Fruit fly (Drosophila melanogaster): Measurements from ENCODE around the gene yata.

yata gene

DNA sequence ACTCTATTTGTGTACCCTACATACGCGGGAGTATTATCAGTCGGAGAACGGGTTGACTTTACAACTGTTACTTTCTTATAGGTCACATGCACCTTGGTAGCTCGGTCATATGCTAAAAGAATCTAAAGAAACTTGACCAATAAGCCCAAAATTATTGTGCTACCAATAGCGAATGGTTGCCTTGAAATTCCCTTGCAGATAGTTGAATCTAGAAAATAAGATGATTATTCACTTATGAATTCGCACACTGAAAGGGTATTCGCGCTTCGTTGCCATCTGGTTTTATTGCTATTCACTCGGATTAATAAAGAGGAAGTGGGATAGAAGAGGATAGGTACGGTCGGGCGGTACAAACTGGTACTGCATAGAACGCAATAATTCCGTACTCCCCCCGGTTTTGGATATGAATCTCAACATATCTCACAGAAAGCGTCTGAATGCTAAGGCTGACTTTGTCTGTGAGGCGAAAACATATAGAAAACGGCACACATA, 24.9 kb downstream of the yata start (continued):
- TF ChIP-seq org-1 (GFP tag; optimal IDR thresholded peaks at IDR 0.05) (peak; percentile 48), sim (GFP tag; IDR thresholded peaks at IDR 0.05) (no peak), CG12104 (GFP tag; optimal IDR thresholded peaks at IDR 0.05) (peak; percentile 64)

dm6 chr3R:29774360-29775193, 25.6 kb downstream of the yata start:
- TF ChIP-seq CG14441 (GFP tag; IDR thresholded peaks at IDR 0.05), result no peak
- no peak for TF ChIP-seq Xbp1 (GFP tag; optimal IDR thresholded peaks at IDR 0.05)
- no peak for TF ChIP-seq peb (GFP tag; IDR thresholded peaks at IDR 0.05)
- TF ChIP-seq mam (GFP tag; optimal IDR thresholded peaks at IDR 0.05), result no peak
- TF ChIP-seq klu (GFP tag; IDR thresholded peaks at IDR 0.05), result no peak
- no peak for TF ChIP-seq CG2116 (GFP tag; optimal IDR thresholded peaks at IDR 0.05)
- no peak for TF ChIP-seq CG8281 (tag; optimal IDR thresholded peaks at IDR 0.05)
- no peak for TF ChIP-seq nau (GFP tag; optimal IDR thresholded peaks at IDR 0.05)
- no peak for TF ChIP-seq CG12155 (GFP tag; optimal IDR thresholded peaks at IDR 0.05)
- TF ChIP-seq Abd-B (GFP tag; optimal IDR thresholded peaks at IDR 0.05), result no peak
- TF ChIP-seq CG9727 (GFP tag; optimal IDR thresholded peaks at IDR 0.05), result no peak
- TF ChIP-seq kah (GFP tag; optimal IDR thresholded peaks at IDR 0.05), result peak; percentile 20
- TF ChIP-seq z (GFP tag; IDR thresholded peaks at IDR 0.05), result peak; percentile 98
- peak; percentile 46 for TF ChIP-seq kni (GFP tag; optimal IDR thresholded peaks at IDR 0.05)
- TF ChIP-seq CG17568 (GFP tag; optimal IDR thresholded peaks at IDR 0.05), result no peak
- TF ChIP-seq CkIIα-i1 (GFP tag; IDR thresholded peaks at IDR 0.05), result no peak
- TF ChIP-seq CG17361 (GFP tag; IDR thresholded peaks at IDR 0.05), result no peak
- TF ChIP-seq tgo (GFP tag; IDR thresholded peaks at IDR 0.05), result no peak
- no peak; the same call in 2 of the 3 replicates for TF ChIP-seq HLH4C (GFP tag; IDR thresholded peaks at IDR 0.05; ENCODE audit: partially characterized antibody)
- no peak for TF ChIP-seq ERR (GFP tag; optimal IDR thresholded peaks at IDR 0.05)
- no peak for TF ChIP-seq ind (GFP tag; optimal IDR thresholded peaks at IDR 0.05)
- TF ChIP-seq grn (GFP tag; optimal IDR thresholded peaks at IDR 0.05), result no peak
- TF ChIP-seq slbo (GFP tag; IDR thresholded peaks at IDR 0.05), result no peak
- TF ChIP-seq Ets97D (GFP tag; optimal IDR thresholded peaks at IDR 0.05), result no peak
- no peak for TF ChIP-seq ftz-f1 (GFP tag; optimal IDR thresholded peaks at IDR 0.05)
- TF ChIP-seq bigmax (GFP tag; optimal IDR thresholded peaks at IDR 0.05), result no peak
- no peak for TF ChIP-seq CG7556 (GFP tag; optimal IDR thresholded peaks at IDR 0.05)
- no peak for TF ChIP-seq CG14710 (tag; optimal IDR thresholded peaks at IDR 0.05)
- TF ChIP-seq mld (GFP tag; IDR thresholded peaks at IDR 0.05; ENCODE audit: partially characterized antibody), result peak; percentile 30; the same call in 1 of the 3 replicates
- no peak for TF ChIP-seq CG18476 (GFP tag; optimal IDR thresholded peaks at IDR 0.05)
- no peak for TF ChIP-seq Spps (tag; optimal IDR thresholded peaks at IDR 0.05)
- no peak for TF ChIP-seq prd (optimal IDR thresholded peaks at IDR 0.05)
- no peak for TF ChIP-seq prd (GFP tag; IDR thresholded peaks at IDR 0.05)
- no peak for TF ChIP-seq E2f1 (GFP tag; IDR thresholded peaks at IDR 0.05)
- TF ChIP-seq cwo (GFP tag; optimal IDR thresholded peaks at IDR 0.05), result no peak
- no peak for TF ChIP-seq crc (GFP tag; optimal IDR thresholded peaks at IDR 0.05)
- TF ChIP-seq CG11723 (GFP tag; optimal IDR thresholded peaks at IDR 0.05), result no peak
- TF ChIP-seq bab2 (GFP tag; optimal IDR thresholded peaks at IDR 0.05), result no peak
- no peak for TF ChIP-seq hkb (optimal IDR thresholded peaks at IDR 0.05)
- TF ChIP-seq hkb (GFP tag; IDR thresholded peaks at IDR 0.05), result no peak
- TF ChIP-seq kay (GFP tag; optimal IDR thresholded peaks at IDR 0.05), result no peak
- no peak for TF ChIP-seq en (GFP tag; optimal IDR thresholded peaks at IDR 0.05)
- TF ChIP-seq CG16863 (GFP tag; optimal IDR thresholded peaks at IDR 0.05), result no peak
- no peak for TF ChIP-seq twi (tag; optimal IDR thresholded peaks at IDR 0.05)
- TF ChIP-seq slou (GFP tag; optimal IDR thresholded peaks at IDR 0.05), result no peak
- peak; percentile 71 for TF ChIP-seq bbx (GFP tag; IDR thresholded peaks at IDR 0.05; ENCODE audit: partially characterized antibody)

Data from whole organism, embryonic.